Worm (Caenorhabditis elegans): ENCODE measurements around the gene F14H12.3.

The F14H12.3 gene

ce11 chrX:4350198-4350597 is 6.2 kb downstream of the F14H12.3 start, which contains the start of gene F14H12.2:
Gene F14H12.2 (plus strand): TSS chrX:4350498.
- TF ChIP-seq nhr-28 (tag; optimal IDR thresholded peaks at IDR 0.05): no peak
- TF ChIP-seq nhr-76 (tag; optimal IDR thresholded peaks at IDR 0.05): no peak

DNA sequence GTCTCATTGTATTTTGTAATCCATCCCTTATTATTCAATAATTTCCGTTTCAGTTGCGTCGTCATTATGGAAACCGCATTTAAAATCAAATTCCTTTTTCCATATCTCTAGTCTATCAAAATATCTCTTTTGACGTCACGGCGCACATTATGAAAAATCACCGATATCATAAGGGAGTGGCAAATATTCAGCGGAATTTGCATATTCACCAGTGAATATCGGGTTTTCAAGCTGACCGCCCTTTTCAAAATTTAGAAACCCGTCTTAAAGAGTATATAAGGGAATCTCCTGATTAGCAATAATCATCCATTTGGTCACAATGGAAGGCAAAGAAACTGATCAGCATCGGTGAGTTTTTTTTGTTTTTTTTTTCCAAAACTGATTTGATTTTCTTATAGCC is 9.3 kb downstream of the F14H12.3 start, which contains the start of gene col-165:
Gene col-165 (plus strand): TSS at position 301 of the 400 bp plus-strand sequence.
- TF ChIP-seq sptf-1 (tag; optimal IDR thresholded peaks at IDR 0.05) (no peak), mab-5 (tag; optimal IDR thresholded peaks at IDR 0.05) (no peak), unc-120 (tag; optimal IDR thresholded peaks at IDR 0.05; ENCODE audit: poor library complexity, severe bottlenecking) (no peak), cnd-1 (tag; optimal IDR thresholded peaks at IDR 0.05) (no peak), nhr-237 (tag; optimal IDR thresholded peaks at IDR 0.05) (no peak), nhr-28 (tag; optimal IDR thresholded peaks at IDR 0.05) (no peak), pha-4 (tag; optimal IDR thresholded peaks at IDR 0.05) (no peak), tbx-8 (GFP tag; optimal IDR thresholded peaks at IDR 0.05) (no peak), mls-2 (tag; optimal IDR thresholded peaks at IDR 0.05) (no peak), mep-1 (tag; optimal IDR thresholded peaks at IDR 0.05) (no peak), bed-3 (GFP tag; optimal IDR thresholded peaks at IDR 0.05) (no peak), lsy-2 (tag; optimal IDR thresholded peaks at IDR 0.05) (no peak), unc-62 (GFP tag; optimal IDR thresholded peaks at IDR 0.05) (no peak), zip-8 (tag; optimal IDR thresholded peaks at IDR 0.05) (no peak)

DNA sequence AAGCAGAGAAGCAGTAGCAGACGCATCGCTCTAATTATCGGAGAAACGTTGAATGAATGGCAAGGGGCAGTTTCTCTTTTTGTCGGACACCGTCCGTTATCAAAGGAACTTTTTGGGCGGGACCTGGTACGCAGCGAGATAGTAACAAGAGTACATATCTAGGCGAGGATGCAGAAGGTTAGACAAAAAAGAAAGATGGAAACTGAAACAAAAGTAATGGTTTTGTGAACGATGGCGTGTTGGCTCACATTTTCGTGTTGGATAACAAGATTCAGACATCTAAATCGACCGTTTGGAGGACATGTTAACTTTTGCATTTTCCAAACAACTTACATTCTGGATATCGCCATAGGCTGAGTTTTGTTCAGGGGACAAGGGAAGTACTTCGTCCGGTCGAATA is 13.5 kb downstream of the F14H12.3 start, which contains the start of gene F14H12.6:
Gene F14H12.6 (minus strand): TSS at position 101 of the 400 bp plus-strand sequence.
- TF ChIP-seq elt-3 (tag; optimal IDR thresholded peaks at IDR 0.05) (no peak), nhr-28 (tag; optimal IDR thresholded peaks at IDR 0.05) (no peak), lin-13 (tag; optimal IDR thresholded peaks at IDR 0.05) (no peak), nhr-12 (tag; optimal IDR thresholded peaks at IDR 0.05) (no peak)

ce11 chrX:4359030-4359429 is 15.0 kb downstream of the F14H12.3 start:
- TF ChIP-seq lin-32 (GFP tag; optimal IDR thresholded peaks at IDR 0.05): no peak
- no peak for TF ChIP-seq snpc-4 (tag; optimal IDR thresholded peaks at IDR 0.05)
- no peak for TF ChIP-seq tbx-8 (GFP tag; optimal IDR thresholded peaks at IDR 0.05)
- no peak for TF ChIP-seq bed-3 (GFP tag; optimal IDR thresholded peaks at IDR 0.05)
- TF ChIP-seq hlh-1 (tag; optimal IDR thresholded peaks at IDR 0.05): no peak
- TF ChIP-seq nhr-2 (tag; optimal IDR thresholded peaks at IDR 0.05): no peak
- TF ChIP-seq unc-62 (GFP tag; optimal IDR thresholded peaks at IDR 0.05): no peak
- TF ChIP-seq unc-39 (tag; optimal IDR thresholded peaks at IDR 0.05): no peak
- no peak for TF ChIP-seq ham-2 (GFP tag; optimal IDR thresholded peaks at IDR 0.05)
- no peak for TF ChIP-seq ces-1 (GFP tag; optimal IDR thresholded peaks at IDR 0.05)

ce11 chrX:4362522-4362921 is 18.5 kb downstream of the F14H12.3 start, which contains the start of gene F14H12.7:
Gene F14H12.7 (minus strand): TSS chrX:4362622.
- TF ChIP-seq unc-62 (GFP tag; optimal IDR thresholded peaks at IDR 0.05): no peak
- no peak for TF ChIP-seq nhr-76 (tag; optimal IDR thresholded peaks at IDR 0.05)
- no peak for TF ChIP-seq sem-2 (GFP tag; optimal IDR thresholded peaks at IDR 0.05)
- TF ChIP-seq drap-1 (GFP tag; optimal IDR thresholded peaks at IDR 0.05): no peak
- no peak for TF ChIP-seq nhr-28 (tag; optimal IDR thresholded peaks at IDR 0.05)
- no peak for TF ChIP-seq ceh-43 (GFP tag; optimal IDR thresholded peaks at IDR 0.05)
- TF ChIP-seq mab-5 (tag; optimal IDR thresholded peaks at IDR 0.05): no peak
- no peak for TF ChIP-seq unc-39 (tag; optimal IDR thresholded peaks at IDR 0.05)
- no peak for TF ChIP-seq unc-120 (tag; optimal IDR thresholded peaks at IDR 0.05; ENCODE audit: poor library complexity, severe bottlenecking)

DNA sequence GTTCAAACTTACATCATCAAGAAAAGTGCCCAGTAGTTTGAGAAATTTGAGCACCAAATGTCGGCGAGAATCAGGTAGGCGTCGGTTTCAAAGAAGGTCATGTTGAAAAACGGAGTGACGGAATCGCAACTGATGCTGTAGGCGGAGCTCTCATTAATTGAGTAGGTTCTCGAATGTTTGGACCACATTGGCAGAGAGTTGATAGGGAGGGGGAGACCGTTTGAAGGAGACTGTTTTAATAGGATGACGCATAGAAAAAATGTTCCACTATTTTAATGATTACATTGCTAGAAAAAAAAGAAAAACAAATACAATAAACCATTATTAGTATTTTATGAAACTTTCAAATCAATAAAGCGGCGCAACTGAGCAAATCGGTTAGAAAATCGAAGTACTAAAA is 19.2 kb downstream of the F14H12.3 start, which contains the start of gene F14H12.17:
Gene F14H12.17 (minus strand): TSS at position 101 of the 400 bp plus-strand sequence.
- TF ChIP-seq snpc-4 (tag; optimal IDR thresholded peaks at IDR 0.05): no peak

DNA sequence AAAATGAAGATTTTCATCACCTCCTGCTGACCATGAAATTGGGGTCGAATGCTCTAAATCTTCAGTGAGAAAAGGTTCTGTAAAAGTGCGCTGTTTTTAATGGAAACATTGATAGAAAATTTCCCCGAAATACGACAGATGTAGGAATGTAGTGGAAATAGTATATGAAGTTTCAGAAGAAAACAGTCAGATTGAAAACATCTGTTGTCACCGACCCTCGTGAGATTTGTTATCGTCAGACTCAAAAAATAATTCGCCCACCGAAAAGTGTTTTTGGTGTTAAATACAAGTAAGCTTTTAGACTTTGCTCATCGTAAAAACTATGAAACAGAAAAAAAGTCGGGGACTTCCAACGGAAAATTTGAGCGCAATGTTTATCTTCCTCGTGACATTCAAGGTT is 20.9 kb downstream of the F14H12.3 start, which contains the start of gene F14H12.8:
Gene F14H12.8 (minus strand): TSS at position 101 of the 400 bp plus-strand sequence.
- no peak for TF ChIP-seq elt-3 (tag; optimal IDR thresholded peaks at IDR 0.05)
- no peak for TF ChIP-seq lin-13 (tag; optimal IDR thresholded peaks at IDR 0.05)
- TF ChIP-seq ces-1 (GFP tag; optimal IDR thresholded peaks at IDR 0.05): no peak
- no peak for TF ChIP-seq sptf-1 (tag; optimal IDR thresholded peaks at IDR 0.05)
- TF ChIP-seq ham-2 (GFP tag; optimal IDR thresholded peaks at IDR 0.05): no peak
